Worm (Caenorhabditis elegans) whole organism, young adult: ENCODE measurements around the gene C07B5.8.

Experiments used
- egl-44 ChIP-seq: fragments of 200-800 bp; sonication (Bioruptor generic); IDR thresholded peaks from 2 replicates; pipeline ENCODE4 v1.3.6; 2022; ENCODE audit warnings: missing genetic modification reagents, missing genetic modification characterization, missing compliant biosample characterization
- egrh-3 ChIP-seq: fragments of 200-800 bp; sonication (Bioruptor generic); IDR thresholded peaks from 2 replicates; pipeline ENCODE4 v1.3.6; 2022; ENCODE audit warnings: missing genetic modification reagents, missing genetic modification characterization, missing compliant biosample characterization
- lsl-1 ChIP-seq: fragments of 200-800 bp; sonication (Bioruptor generic); optimal IDR thresholded peaks from 2 replicates; lab custom pipeline; 2018; ENCODE audit warnings: mild to moderate bottlenecking, missing genetic modification characterization, moderate library complexity, missing compliant biosample characterization
- madf-3 ChIP-seq: fragments of 200-800 bp; sonication (Bioruptor generic); IDR thresholded peaks from 2 replicates; pipeline ENCODE4 v1.3.6; 2022; ENCODE audit warnings: missing genetic modification reagents, missing genetic modification characterization, missing compliant biosample characterization
- mel-28 ChIP-seq: sonication (generic microtip); optimal IDR thresholded peaks from 2 replicates; lab custom pipeline; 2016; ENCODE audit warnings: borderline replicate concordance, mild to moderate bottlenecking, missing genetic modification characterization, missing compliant biosample characterization
- mxl-1 ChIP-seq: sonication (generic microtip); optimal IDR thresholded peaks from 2 replicates; lab custom pipeline; 2016; ENCODE audit warnings: missing genetic modification characterization, missing compliant biosample characterization
- nfya-2 ChIP-seq: fragments of 200-800 bp; sonication (Bioruptor generic); IDR thresholded peaks from 2 replicates; pipeline ENCODE4 v1.3.6; 2022; ENCODE audit warnings: missing genetic modification reagents, missing genetic modification characterization, missing compliant biosample characterization

ce11 chrX:9494661-9495060 is 41.9 kb downstream of the C07B5.8 start:
- TF ChIP-seq mel-28 (no peak), mxl-1 (tag; lab: Kevin White, UChicago) (no peak), lsl-1 (GFP tag; lab: Kevin White, UChicago) (no peak), madf-3 (no peak), egrh-3 (GFP tag; lab: Robert Waterston, UW) (no peak), egl-44 (no peak), nfya-2 (GFP tag; lab: Robert Waterston, UW) (no peak)
